Worm (Caenorhabditis elegans) whole organism, early embryonic: Measurements from ENCODE around the gene C06A1.6.

Experiments used
- B0310.2 ChIP-seq: sonication (generic microtip); optimal IDR thresholded peaks from 2 replicates; lab custom pipeline; 2016; ENCODE audit warnings: mild to moderate bottlenecking, missing genetic modification characterization, missing compliant biosample characterization
- F13C5.2 ChIP-seq: sonication (generic microtip); optimal IDR thresholded peaks from 2 replicates; lab custom pipeline; 2017; ENCODE audit warnings: mild to moderate bottlenecking, missing genetic modification characterization, inconsistent platforms, missing compliant biosample characterization
- aly-1 ChIP-seq: sonication (generic microtip); optimal IDR thresholded peaks from 2 replicates; lab custom pipeline; 2016; ENCODE audit warnings: missing genetic modification characterization, missing compliant biosample characterization
- ama-1 ChIP-seq: fragments of 150-350 bp; optimal IDR thresholded peaks from 2 replicates; lab custom pipeline; 2014
- ceh-13 ChIP-seq: fragments of 200-800 bp; sonication (Bioruptor generic); optimal IDR thresholded peaks from 2 replicates; lab custom pipeline; 2018; ENCODE audit warnings: mild to moderate bottlenecking, missing genetic modification characterization, missing compliant biosample characterization
- ceh-36 ChIP-seq: sonication (generic microtip); optimal IDR thresholded peaks from 2 replicates; lab custom pipeline; 2016; ENCODE audit warnings: missing genetic modification characterization, inconsistent platforms, missing compliant biosample characterization
- ets-7 ChIP-seq: sonication (generic microtip); optimal IDR thresholded peaks from 2 replicates; lab custom pipeline; 2016; ENCODE audit warnings: missing genotype, missing genetic modification characterization, missing compliant biosample characterization
- flt-1 ChIP-seq: fragments of 200-800 bp; sonication (Bioruptor generic); IDR thresholded peaks from 2 replicates; pipeline ENCODE4 v1.3.6; 2022; ENCODE audit warnings: missing genetic modification characterization, missing compliant biosample characterization
- hmbx-1 ChIP-seq: sonication (generic microtip); optimal IDR thresholded peaks from 2 replicates; lab custom pipeline; 2016; ENCODE audit warnings: mild to moderate bottlenecking, missing genetic modification characterization, missing compliant biosample characterization
- hmg-4 ChIP-seq: fragments of 200-800 bp; sonication (Bioruptor generic); optimal IDR thresholded peaks from 2 replicates; lab custom pipeline; 2018; ENCODE audit warnings: mild to moderate bottlenecking, missing genetic modification characterization, missing compliant biosample characterization
- hnd-1 ChIP-seq: sonication (generic microtip); optimal IDR thresholded peaks from 2 replicates; lab custom pipeline; 2016; ENCODE audit warnings: missing genetic modification characterization, missing compliant biosample characterization
- pes-1 ChIP-seq: fragments of 200-800 bp; sonication (Bioruptor generic); IDR thresholded peaks from 2 replicates; pipeline ENCODE4 v1.3.6; 2022; ENCODE audit warnings: missing genetic modification reagents, missing genetic modification characterization, missing compliant biosample characterization
- scrt-1 ChIP-seq: fragments of 200-800 bp; sonication (Bioruptor generic); IDR thresholded peaks from 2 replicates; pipeline ENCODE4 v1.3.6; 2022; ENCODE audit warnings: missing genetic modification characterization, missing compliant biosample characterization
- sea-1 ChIP-seq: fragments of 200-800 bp; sonication (Bioruptor generic); conservative IDR thresholded peaks from 2 replicates; pipeline ENCODE4 v1.3.6; 2022; ENCODE audit warnings: missing genetic modification characterization, missing compliant biosample characterization
- tbx-11 ChIP-seq: fragments of 200-800 bp; sonication (Bioruptor generic); IDR thresholded peaks from 2 replicates; pipeline ENCODE4 v1.3.6; 2022; ENCODE audit warnings: missing genetic modification characterization, missing compliant biosample characterization
- tbx-37 ChIP-seq: fragments of 200-800 bp; sonication (Bioruptor generic); conservative IDR thresholded peaks from 2 replicates; pipeline ENCODE4 v1.3.6; 2022; ENCODE audit warnings: missing genetic modification reagents, missing genetic modification characterization, missing compliant biosample characterization
- tra-4 ChIP-seq: sonication (generic microtip); optimal IDR thresholded peaks from 2 replicates; lab custom pipeline; 2017; ENCODE audit warnings: missing genetic modification characterization, missing compliant biosample characterization

Gene C06A1.6

ce11 chrII:10584036-10584435, 19.6 kb upstream of the C06A1.6 start, which contains the start of gene algn-9:
algn-9 (plus strand) TSS chrII:10584336.
- TF ChIP-seq B0310.2 (tag; lab: Kevin White, UChicago) (no peak), F13C5.2 (tag; lab: Kevin White, UChicago) (no peak), ets-7 (tag; lab: Kevin White, UChicago) (no peak), hnd-1 (tag; lab: Kevin White, UChicago) (no peak), scrt-1 (no peak), sea-1 (GFP tag; lab: Robert Waterston, UW) (no peak), flt-1 (no peak), pes-1 (no peak), tbx-37 (GFP tag; lab: Robert Waterston, UW) (no peak), ceh-36 (tag; lab: Kevin White, UChicago) (no peak), hmbx-1 (no peak), ceh-13 (GFP tag; lab: Kevin White, UChicago) (no peak), ama-1 (no peak), tbx-11 (GFP tag; lab: Robert Waterston, UW) (no peak), aly-1 (no peak), hmg-4 (no peak)

- TF ChIP-seq tbx-11 (GFP tag; lab: Robert Waterston, UW), result no peak
- no peak for TF ChIP-seq ama-1
- TF ChIP-seq hmbx-1, result no peak
- TF ChIP-seq flt-1, result no peak
- TF ChIP-seq sea-1 (GFP tag; lab: Robert Waterston, UW), result no peak
- TF ChIP-seq aly-1, result no peak
- TF ChIP-seq tbx-37 (GFP tag; lab: Robert Waterston, UW), result no peak
- no peak for TF ChIP-seq ets-7 (tag; lab: Kevin White, UChicago)
- TF ChIP-seq F13C5.2 (tag; lab: Kevin White, UChicago), result no peak
- no peak for TF ChIP-seq hmg-4
- no peak for TF ChIP-seq ceh-13 (GFP tag; lab: Kevin White, UChicago)
- no peak for TF ChIP-seq ceh-36 (tag; lab: Kevin White, UChicago)
- no peak for TF ChIP-seq B0310.2 (tag; lab: Kevin White, UChicago)
- no peak for TF ChIP-seq tra-4 (tag; lab: Kevin White, UChicago)
Observed at ce11 chrII:10582318-10582717, 17.8 kb upstream of the C06A1.6 start, which contains the start of gene mrps-22. mrps-22 (plus strand) TSS chrII:10582618.

DNA sequence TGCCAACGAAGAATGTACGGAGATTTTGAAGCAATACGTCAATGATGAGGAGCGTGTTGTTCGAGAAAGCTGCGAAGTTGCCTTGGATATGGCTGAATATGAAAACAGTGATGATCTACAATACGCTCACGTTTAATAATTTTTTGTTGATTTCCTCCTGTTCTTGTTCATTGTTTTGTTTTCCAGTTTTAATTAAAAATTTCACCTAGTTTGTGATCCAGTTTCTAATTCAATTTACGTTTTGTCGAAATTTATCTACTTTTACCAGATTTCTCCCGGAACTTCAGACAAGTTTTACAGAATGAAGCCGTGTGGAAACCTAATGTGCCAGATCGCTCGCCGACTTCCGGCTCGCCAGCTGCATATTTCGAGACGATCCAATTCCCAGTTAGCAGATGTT, 16.4 kb upstream of the C06A1.6 start, which contains the start of gene dap-3:
Gene dap-3, plus strand, starts transcription at position 301 of the 400 bp plus-strand sequence.
- TF ChIP-seq ceh-13 (GFP tag; lab: Kevin White, UChicago) (no peak), ets-7 (tag; lab: Kevin White, UChicago) (no peak), B0310.2 (tag; lab: Kevin White, UChicago) (no peak), scrt-1 (no peak), pes-1 (no peak), hmbx-1 (no peak), F13C5.2 (tag; lab: Kevin White, UChicago) (no peak), aly-1 (no peak), ama-1 (no peak), hmg-4 (no peak), tbx-37 (GFP tag; lab: Robert Waterston, UW) (no peak), flt-1 (no peak), hnd-1 (tag; lab: Kevin White, UChicago) (no peak), tbx-11 (GFP tag; lab: Robert Waterston, UW) (no peak), ceh-36 (tag; lab: Kevin White, UChicago) (no peak), sea-1 (GFP tag; lab: Robert Waterston, UW) (no peak), tra-4 (tag; lab: Kevin White, UChicago) (no peak)

DNA sequence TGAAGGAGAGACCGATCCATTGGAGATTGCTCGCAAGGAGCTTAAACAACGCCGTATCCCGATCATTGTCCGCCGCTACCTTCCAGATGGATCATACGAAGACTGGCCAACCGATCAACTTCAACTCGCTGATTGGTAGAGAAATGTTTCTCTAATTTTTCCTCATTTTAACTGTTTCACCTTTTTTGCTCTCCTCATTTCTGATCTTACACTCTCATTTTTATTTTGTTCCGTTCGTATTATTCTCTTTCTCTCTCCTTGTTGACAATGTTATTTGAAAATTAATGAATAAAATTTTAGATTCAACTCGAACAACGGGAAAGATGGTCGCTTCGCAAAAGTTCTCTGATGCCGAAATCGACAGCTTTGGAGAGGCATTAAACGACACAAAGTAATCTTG, 15.2 kb upstream of the C06A1.6 start, which contains the start of gene dohh-1:
Gene dohh-1, plus strand, starts transcription at position 301 of the 400 bp plus-strand sequence.
- TF ChIP-seq pes-1 (no peak), flt-1 (no peak), aly-1 (no peak), scrt-1 (no peak), sea-1 (GFP tag; lab: Robert Waterston, UW) (no peak), B0310.2 (tag; lab: Kevin White, UChicago) (no peak), ama-1 (no peak), tbx-11 (GFP tag; lab: Robert Waterston, UW) (no peak), ceh-13 (GFP tag; lab: Kevin White, UChicago) (no peak), tra-4 (tag; lab: Kevin White, UChicago) (no peak), hmbx-1 (no peak), ets-7 (tag; lab: Kevin White, UChicago) (no peak), hmg-4 (no peak), F13C5.2 (tag; lab: Kevin White, UChicago) (no peak), ceh-36 (tag; lab: Kevin White, UChicago) (no peak), hnd-1 (tag; lab: Kevin White, UChicago) (no peak), tbx-37 (GFP tag; lab: Robert Waterston, UW) (no peak)

- TF ChIP-seq scrt-1 (no peak), tbx-11 (GFP tag; lab: Robert Waterston, UW) (no peak), hmbx-1 (no peak), ceh-36 (tag; lab: Kevin White, UChicago) (no peak), ama-1 (no peak), B0310.2 (tag; lab: Kevin White, UChicago) (no peak), hnd-1 (tag; lab: Kevin White, UChicago) (no peak), sea-1 (GFP tag; lab: Robert Waterston, UW) (no peak), ceh-13 (GFP tag; lab: Kevin White, UChicago) (no peak), pes-1 (no peak), hmg-4 (no peak), ets-7 (tag; lab: Kevin White, UChicago) (no peak), flt-1 (no peak), tbx-37 (GFP tag; lab: Robert Waterston, UW) (no peak), aly-1 (no peak), F13C5.2 (tag; lab: Kevin White, UChicago) (no peak)
Observed at ce11 chrII:10578843-10579430, 14.5 kb upstream of the C06A1.6 start, which contains the start of gene rpb-6. rpb-6 (plus strand) TSS chrII:10579380.

ce11 chrII:10574177-10574576, 9.7 kb upstream of the C06A1.6 start:
- TF ChIP-seq flt-1 (no peak), F13C5.2 (tag; lab: Kevin White, UChicago) (no peak), ceh-13 (GFP tag; lab: Kevin White, UChicago) (no peak), B0310.2 (tag; lab: Kevin White, UChicago) (no peak), sea-1 (GFP tag; lab: Robert Waterston, UW) (no peak), aly-1 (no peak), hnd-1 (tag; lab: Kevin White, UChicago) (no peak), tra-4 (tag; lab: Kevin White, UChicago) (no peak), ceh-36 (tag; lab: Kevin White, UChicago) (no peak), ets-7 (tag; lab: Kevin White, UChicago) (no peak), hmg-4 (no peak), tbx-11 (GFP tag; lab: Robert Waterston, UW) (no peak), hmbx-1 (no peak), ama-1 (no peak), scrt-1 (no peak), tbx-37 (GFP tag; lab: Robert Waterston, UW) (no peak)
